Worm (Caenorhabditis elegans) whole organism, late embryonic: Measurements from ENCODE around the gene T22G5.1.

Experiments used
- C08G9.2 ChIP-seq: sonication (generic microtip); optimal IDR thresholded peaks from 2 replicates; lab custom pipeline; 2016; ENCODE audit warnings: mild to moderate bottlenecking, missing genetic modification characterization, moderate library complexity, missing compliant biosample characterization
- C38D4.7 ChIP-seq: fragments of 200-800 bp; sonication (Bioruptor generic); optimal IDR thresholded peaks from 2 replicates; lab custom pipeline; 2018; ENCODE audit warnings: mild to moderate bottlenecking, missing genetic modification characterization, moderate library complexity, missing compliant biosample characterization
- K09A11.1 ChIP-seq: sonication (generic microtip); optimal IDR thresholded peaks from 2 replicates; lab custom pipeline; 2017; ENCODE audit warnings: antibody characterized with exemption, mild to moderate bottlenecking, missing genetic modification characterization, missing compliant biosample characterization; ENCODE audit not compliant: insufficient read depth
- Y22D7AL.16 ChIP-seq: sonication (generic microtip); optimal IDR thresholded peaks from 2 replicates; lab custom pipeline; 2016; ENCODE audit warnings: missing genetic modification characterization, missing compliant biosample characterization
- ahr-1 ChIP-seq: sonication (generic microtip); optimal IDR thresholded peaks from 2 replicates; lab custom pipeline; 2016; ENCODE audit warnings: missing genetic modification characterization, missing compliant biosample characterization
- ama-1 ChIP-seq: fragments of 150-350 bp; optimal IDR thresholded peaks from 2 replicates; lab custom pipeline; 2014
- ceh-14 ChIP-seq: sonication (generic microtip); optimal IDR thresholded peaks from 2 replicates; lab custom pipeline; 2016; ENCODE audit warnings: missing genotype, missing genetic modification characterization, missing compliant biosample characterization
- ceh-18 ChIP-seq: sonication (generic microtip); optimal IDR thresholded peaks from 2 replicates; lab custom pipeline; 2016; ENCODE audit warnings: missing genetic modification characterization, missing compliant biosample characterization
- ceh-19 ChIP-seq: fragments of 200-800 bp; sonication (Bioruptor generic); optimal IDR thresholded peaks from 2 replicates; lab custom pipeline; 2018; ENCODE audit warnings: mild to moderate bottlenecking, missing genetic modification characterization, missing compliant biosample characterization
- ceh-2 ChIP-seq: sonication (generic microtip); optimal IDR thresholded peaks from 2 replicates; lab custom pipeline; 2016; ENCODE audit warnings: missing genotype, missing genetic modification characterization, missing compliant biosample characterization
- ceh-22 ChIP-seq: sonication (generic microtip); optimal IDR thresholded peaks from 2 replicates; lab custom pipeline; 2017; ENCODE audit warnings: missing biosample characterization, missing genetic modification characterization
- ceh-30 ChIP-seq: fragments of 150-350 bp; optimal IDR thresholded peaks from 2 replicates; lab custom pipeline; 2014; ENCODE audit warnings: missing biosample characterization, missing genetic modification characterization
- ceh-31 ChIP-seq: sonication (generic microtip); optimal IDR thresholded peaks from 2 replicates; lab custom pipeline; 2016; ENCODE audit warnings: missing genetic modification characterization, missing compliant biosample characterization
- ceh-34 ChIP-seq: sonication (generic microtip); optimal IDR thresholded peaks from 2 replicates; lab custom pipeline; 2016; ENCODE audit warnings: mild to moderate bottlenecking, missing genetic modification characterization, missing compliant biosample characterization
- ceh-45 ChIP-seq: fragments of 200-800 bp; sonication (Bioruptor generic); IDR thresholded peaks from 2 replicates; pipeline ENCODE4 v1.3.6; 2022; ENCODE audit warnings: missing genetic modification reagents, missing genetic modification characterization, missing compliant biosample characterization
- ceh-6 ChIP-seq: fragments of 200-800 bp; sonication (Bioruptor generic); optimal IDR thresholded peaks from 2 replicates; lab custom pipeline; 2018; ENCODE audit warnings: mild to moderate bottlenecking, missing genetic modification characterization, missing compliant biosample characterization
- dmd-4 ChIP-seq: sonication (generic microtip); optimal IDR thresholded peaks from 2 replicates; lab custom pipeline; 2016; ENCODE audit warnings: borderline replicate concordance, missing genetic modification characterization, missing compliant biosample characterization
- elt-2 ChIP-seq: sonication (generic microtip); optimal IDR thresholded peaks from 2 replicates; lab custom pipeline; 2016; ENCODE audit warnings: missing genetic modification reagents, missing genetic modification characterization, missing compliant biosample characterization
- eyg-1 ChIP-seq: sonication (generic microtip); optimal IDR thresholded peaks from 2 replicates; lab custom pipeline; 2016; ENCODE audit warnings: missing genotype, missing genetic modification characterization, missing compliant biosample characterization
- fax-1 ChIP-seq: sonication (generic microtip); optimal IDR thresholded peaks from 2 replicates; lab custom pipeline; 2016; ENCODE audit warnings: missing genotype, missing genetic modification characterization, missing compliant biosample characterization
- fkh-10 ChIP-seq: fragments of 150-350 bp; optimal IDR thresholded peaks from 2 replicates; lab custom pipeline; 2014; ENCODE audit warnings: missing biosample characterization, missing genetic modification reagents, missing genetic modification characterization
- fkh-6 ChIP-seq: sonication (generic microtip); optimal IDR thresholded peaks from 2 replicates; lab custom pipeline; 2016; ENCODE audit warnings: missing genetic modification characterization, missing compliant biosample characterization
- hlh-13 ChIP-seq: fragments of 200-800 bp; sonication (Bioruptor generic); optimal IDR thresholded peaks from 2 replicates; lab custom pipeline; 2018; ENCODE audit warnings: mild to moderate bottlenecking, missing genetic modification characterization, missing compliant biosample characterization
- hlh-30 ChIP-seq: sonication (generic microtip); optimal IDR thresholded peaks from 2 replicates; lab custom pipeline; 2017; ENCODE audit warnings: antibody characterized with exemption, missing genetic modification characterization, missing compliant biosample characterization; ENCODE audit not compliant: insufficient read depth
- hlh-6 ChIP-seq: sonication (generic microtip); optimal IDR thresholded peaks from 2 replicates; lab custom pipeline; 2016; ENCODE audit warnings: missing genotype, missing genetic modification characterization, missing compliant biosample characterization
- hlh-8 ChIP-seq: sonication (generic microtip); optimal IDR thresholded peaks from 2 replicates; lab custom pipeline; 2016; ENCODE audit warnings: missing genotype, missing genetic modification characterization, missing compliant biosample characterization
- lin-11 ChIP-seq: fragments of 200-800 bp; sonication (Bioruptor generic); optimal IDR thresholded peaks from 2 replicates; lab custom pipeline; 2018; ENCODE audit warnings: mild to moderate bottlenecking, missing genetic modification characterization, missing compliant biosample characterization
- nhr-11 ChIP-seq: fragments of 150-350 bp; optimal IDR thresholded peaks from 2 replicates; lab custom pipeline; 2014; ENCODE audit warnings: missing biosample characterization, missing genetic modification characterization
- nhr-232 ChIP-seq: sonication (generic microtip); optimal IDR thresholded peaks from 2 replicates; lab custom pipeline; 2016; ENCODE audit warnings: missing genetic modification characterization, missing compliant biosample characterization
- pag-3 ChIP-seq: sonication (generic microtip); optimal IDR thresholded peaks from 2 replicates; lab custom pipeline; 2016; ENCODE audit warnings: missing compliant biosample characterization, missing genetic modification characterization, borderline replicate concordance
- pros-1 ChIP-seq: fragments of 150-350 bp; optimal IDR thresholded peaks from 2 replicates; lab custom pipeline; 2014; ENCODE audit warnings: missing biosample characterization, missing genetic modification reagents, missing genetic modification characterization
- ref-2 ChIP-seq: sonication (generic microtip); optimal IDR thresholded peaks from 2 replicates; lab custom pipeline; 2016; ENCODE audit warnings: missing genetic modification characterization, missing compliant biosample characterization
- rnt-1 ChIP-seq: sonication (generic microtip); optimal IDR thresholded peaks from 2 replicates; lab custom pipeline; 2016; ENCODE audit warnings: missing genetic modification characterization, missing compliant biosample characterization
- sdc-2 ChIP-seq: sonication (generic microtip); optimal IDR thresholded peaks from 2 replicates; lab custom pipeline; 2016; ENCODE audit warnings: missing genotype, missing genetic modification characterization, missing compliant biosample characterization
- sox-2 ChIP-seq: fragments of 200-800 bp; sonication (Bioruptor generic); IDR thresholded peaks from 2 replicates; pipeline ENCODE4 v1.3.6; 2022; ENCODE audit warnings: missing genetic modification reagents, missing genetic modification characterization, missing compliant biosample characterization
- sox-4 ChIP-seq: sonication (generic microtip); optimal IDR thresholded peaks from 2 replicates; lab custom pipeline; 2017; ENCODE audit warnings: mild to moderate bottlenecking, missing genetic modification characterization, inconsistent platforms, missing compliant biosample characterization
- tbx-2 ChIP-seq: sonication (generic microtip); optimal IDR thresholded peaks from 2 replicates; lab custom pipeline; 2016; ENCODE audit warnings: missing genetic modification characterization, missing compliant biosample characterization
- ttx-3 ChIP-seq: sonication (generic microtip); optimal IDR thresholded peaks from 2 replicates; lab custom pipeline; 2016; ENCODE audit warnings: missing genetic modification reagents, missing genetic modification characterization, missing compliant biosample characterization
- unc-3 ChIP-seq, 2 experiments: fragments of 200-800 bp in 1 of 2; sonication (Bioruptor generic) in 1 of 2; sonication (generic microtip) in 1 of 2; conservative IDR thresholded peaks in 1 of 2; optimal IDR thresholded peaks in 1 of 2; 2 replicates each; pipeline versions ENCODE4 v1.3.6 to Lab custom; 2016 to 2022; ENCODE audit warnings: missing compliant biosample characterization in 2 of 2, missing genetic modification characterization in 2 of 2, missing genetic modification reagents in 1 of 2
- unc-42 ChIP-seq: sonication (generic microtip); optimal IDR thresholded peaks from 2 replicates; lab custom pipeline; 2016; ENCODE audit warnings: missing genotype, missing genetic modification characterization, missing compliant biosample characterization
- unc-55 ChIP-seq: sonication (generic microtip); optimal IDR thresholded peaks from 2 replicates; lab custom pipeline; 2017; ENCODE audit warnings: missing biosample characterization, missing genetic modification reagents, missing genetic modification characterization

T22G5.1 gene

DNA sequence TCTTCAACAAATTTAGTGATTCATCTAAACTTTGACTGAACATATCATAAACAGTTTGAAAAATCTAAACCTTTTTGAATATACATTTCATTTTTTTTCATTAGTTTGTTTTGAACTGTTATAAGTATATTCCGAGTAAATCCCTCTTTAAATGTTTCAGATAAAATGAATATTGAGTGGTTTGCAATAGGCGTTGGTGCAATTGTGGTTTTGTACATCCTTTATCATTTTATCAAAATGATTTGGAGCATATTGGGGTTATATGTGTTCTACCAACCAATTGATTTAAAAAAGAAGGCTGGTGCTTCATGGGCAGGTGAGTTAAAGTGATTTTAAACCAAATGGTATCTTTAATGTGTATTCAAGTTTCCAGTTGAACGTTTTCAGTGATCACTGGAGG is 27.8 kb downstream of the T22G5.1 start, which contains the start of gene stdh-3:
Gene stdh-3 (plus strand): TSS at position 166 of the 400 bp plus-strand sequence.
- TF ChIP-seq K09A11.1 (tag; lab: Kevin White, UChicago) (no peak), ceh-22 (tag; lab: Kevin White, UChicago) (no peak), sox-2 (GFP tag; lab: Robert Waterston, UW) (no peak), hlh-13 (no peak), hlh-8 (no peak), ceh-19 (no peak), C08G9.2 (no peak), pros-1 (tag; lab: Kevin White, UChicago) (no peak), ceh-14 (no peak), ttx-3 (tag; lab: Kevin White, UChicago) (no peak), ama-1 (no peak), elt-2 (tag; lab: Kevin White, UChicago) (no peak), unc-55 (GFP tag; lab: Kevin White, UChicago) (no peak), fax-1 (tag; lab: Kevin White, UChicago) (no peak), nhr-11 (tag; lab: Kevin White, UChicago) (no peak), ceh-31 (tag; lab: Kevin White, UChicago) (no peak)
- TF ChIP-seq, all 69 proteins: peak for 0

- TF ChIP-seq ceh-6 (GFP tag; lab: Kevin White, UChicago) (no peak), unc-42 (peak; percentile 86)
Measured at ce11 chrV:13906166-13906565, 29.5 kb downstream of the T22G5.1 start, which contains the start of gene stdh-1. TSS of gene stdh-1 (plus strand) at chrV:13906492.

ce11 chrV:13907557-13908104 is 31.0 kb downstream of the T22G5.1 start:
- TF ChIP-seq ceh-45 (no peak), nhr-232 (tag; lab: Kevin White, UChicago) (no peak), unc-42 (no peak), ref-2 (tag; lab: Kevin White, UChicago) (no peak), eyg-1 (no peak), sox-4 (tag; lab: Kevin White, UChicago) (no peak), hlh-6 (tag; lab: Kevin White, UChicago) (no peak), Y22D7AL.16 (tag; lab: Kevin White, UChicago) (no peak), fkh-6 (tag; lab: Kevin White, UChicago) (no peak), rnt-1 (tag; lab: Kevin White, UChicago) (no peak), dmd-4 (no peak), ceh-34 (tag; lab: Kevin White, UChicago) (no peak), ceh-2 (no peak), elt-2 (tag; lab: Kevin White, UChicago) (no peak)

DNA sequence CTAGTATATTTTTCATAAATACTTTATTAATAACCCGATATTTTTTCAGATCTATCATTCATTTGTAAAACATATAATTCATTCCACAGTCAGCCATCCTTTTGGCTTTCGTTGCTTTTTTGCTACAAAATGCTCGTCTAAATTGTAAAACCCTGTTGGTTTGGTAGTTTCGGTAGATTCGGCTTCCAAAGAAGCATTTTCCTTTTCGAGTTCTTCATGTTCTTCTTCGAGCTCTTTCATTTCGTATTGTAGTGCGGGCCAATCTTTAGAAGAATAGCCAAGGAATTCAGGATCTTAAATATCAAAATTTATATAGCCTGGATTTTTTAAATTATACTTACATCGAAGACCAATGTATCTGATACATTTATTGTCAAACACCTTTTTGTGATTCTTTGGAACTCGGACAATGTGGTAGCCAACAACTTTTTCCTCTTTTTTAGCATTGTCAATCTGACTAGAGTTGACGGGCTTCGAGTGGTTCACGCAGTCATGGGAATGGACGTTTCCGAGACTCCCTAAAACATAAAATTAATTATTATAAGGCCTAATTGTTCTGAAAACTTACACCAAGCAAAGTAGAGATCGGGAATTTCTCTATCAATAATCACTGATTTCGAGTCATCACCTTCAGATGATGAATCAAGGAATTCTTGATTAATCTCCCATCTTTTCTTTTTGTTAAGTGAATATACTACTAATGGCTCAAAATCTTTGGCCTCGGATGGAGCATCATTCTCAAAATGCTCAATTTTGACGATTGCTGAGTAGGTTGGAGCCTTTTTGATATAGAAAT is 31.7 kb downstream of the T22G5.1 start:
- TF ChIP-seq ahr-1 (tag; lab: Kevin White, UChicago) (no peak), ceh-30 (tag; lab: Kevin White, UChicago) (no peak), sox-2 (GFP tag; lab: Robert Waterston, UW) (no peak), sdc-2 (tag; lab: Kevin White, UChicago) (no peak), hlh-30 (tag; lab: Kevin White, UChicago) (no peak), pag-3 (no peak), C08G9.2 (no peak), lin-11 (tag; lab: Kevin White, UChicago) (no peak), Y22D7AL.16 (tag; lab: Kevin White, UChicago) (no peak), ceh-31 (tag; lab: Kevin White, UChicago) (no peak), nhr-232 (tag; lab: Kevin White, UChicago) (no peak), unc-3 (GFP tag; conservative IDR thresholded peaks at IDR 0.05; lab: Robert Waterston, UW) (no peak), unc-3 (tag; optimal IDR thresholded peaks at IDR 0.05; lab: Kevin White, UChicago) (no peak), dmd-4 (no peak), tbx-2 (tag; lab: Kevin White, UChicago) (no peak), ceh-45 (no peak), fkh-10 (GFP tag; lab: Kevin White, UChicago) (no peak), ceh-18 (tag; lab: Kevin White, UChicago) (no peak), sox-4 (tag; lab: Kevin White, UChicago) (no peak), C38D4.7 (no peak), ttx-3 (tag; lab: Kevin White, UChicago) (no peak)
